Worm (Caenorhabditis elegans) whole organism, L1 larva: ENCODE results near the gene cpna-5.

Source experiments
- C04F5.9 ChIP-seq: sonication (generic microtip); optimal IDR thresholded peaks from 2 replicates; lab custom pipeline; 2016; ENCODE audit warnings: missing genetic modification characterization, missing compliant biosample characterization
- aha-1 ChIP-seq: fragments of 150-350 bp; optimal IDR thresholded peaks from 2 replicates; lab custom pipeline; 2014; ENCODE audit warnings: missing biosample characterization, missing genetic modification characterization
- ces-1 ChIP-seq: fragments of 150-350 bp; optimal IDR thresholded peaks from 2 replicates; lab custom pipeline; 2014; ENCODE audit warnings: missing biosample characterization, missing genetic modification reagents, missing genetic modification characterization
- elt-3 ChIP-seq, 6 experiments: fragments of 150-350 bp in 1 of 6; sonication (generic microtip); optimal IDR thresholded peaks; 2 replicates each; lab custom pipeline; 2017 to 2018; ENCODE audit warnings: missing biosample characterization in 6 of 6, missing genetic modification characterization in 6 of 6, inconsistent platforms in 1 of 6
- lin-15B ChIP-seq: fragments of 150-350 bp; sonication (generic microtip); optimal IDR thresholded peaks from 3 replicates; lab custom pipeline; 2014; ENCODE audit warnings: missing biosample characterization, missing genetic modification characterization
- lin-35 ChIP-seq, 2 experiments: fragments of 150-350 bp; optimal IDR thresholded peaks; 2 replicates each; lab custom pipeline; 2014; ENCODE audit warnings: missing biosample characterization in 2 of 2, missing genetic modification characterization in 2 of 2, missing genetic modification reagents in 2 of 2
- nhr-11 ChIP-seq: fragments of 150-350 bp; optimal IDR thresholded peaks from 2 replicates; lab custom pipeline; 2014; ENCODE audit warnings: missing biosample characterization, missing genetic modification characterization
- snpc-4 ChIP-seq: fragments of 150-350 bp; optimal IDR thresholded peaks from 2 replicates; lab custom pipeline; 2014; ENCODE audit warnings: missing biosample characterization, missing genetic modification characterization
- unc-30 ChIP-seq: sonication (generic microtip); optimal IDR thresholded peaks from 2 replicates; lab custom pipeline; 2017; ENCODE audit warnings: missing biosample characterization, missing genetic modification characterization

ce11 chrII:7718491-7718890 is at the start of gene cpna-5:
- TF ChIP-seq snpc-4 (tag; lab: Kevin White, UChicago) (no peak), C04F5.9 (tag; lab: Kevin White, UChicago) (no peak), aha-1 (tag; lab: Kevin White, UChicago) (no peak), ces-1 (no peak), lin-15B (tag; lab: Kevin White, UChicago) (no peak), lin-35 (GFP tag; optimal IDR thresholded peaks at IDR 0.05; lab: Kevin White, UChicago) (no peak), nhr-11 (tag; lab: Kevin White, UChicago) (no peak), elt-3 (tag; optimal IDR thresholded peaks at IDR 0.05; lab: Kevin White, UChicago) (no peak), unc-30 (tag; lab: Kevin White, UChicago) (no peak)
